Worm (Caenorhabditis elegans) whole organism, young adult: ENCODE data around the gene sut-1.

Experiments used
- C06A6.2 ChIP-seq: fragments of 200-800 bp; sonication (Bioruptor generic); conservative IDR thresholded peaks from 2 replicates; pipeline ENCODE4 v1.3.6; 2022; ENCODE audit warnings: missing genetic modification characterization, missing compliant biosample characterization
- Y67H2A.10 ChIP-seq: fragments of 200-800 bp; sonication (Bioruptor generic); conservative IDR thresholded peaks from 2 replicates; pipeline ENCODE4 v1.3.6; 2022; ENCODE audit warnings: missing genetic modification reagents, missing genetic modification characterization, missing compliant biosample characterization
- akir-1 ChIP-seq: fragments of 200-800 bp; sonication (Bioruptor generic); optimal IDR thresholded peaks from 2 replicates; lab custom pipeline; 2018; ENCODE audit warnings: mild to moderate bottlenecking, missing genetic modification characterization, moderate library complexity, missing compliant biosample characterization
- ama-1 ChIP-seq, 3 experiments: fragments of 150-350 bp in 1 of 3; sonication (generic microtip) in 2 of 3; optimal IDR thresholded peaks; 2 replicates each; lab custom pipeline; 2014 to 2018; ENCODE audit warnings: missing biosample characterization in 2 of 3, missing genetic modification characterization in 2 of 3, missing genetic modification reagents in 2 of 3
- fkh-3 ChIP-seq: sonication (generic microtip); optimal IDR thresholded peaks from 2 replicates; lab custom pipeline; 2016; ENCODE audit warnings: mild to moderate bottlenecking, missing genetic modification characterization, missing compliant biosample characterization
- madf-3 ChIP-seq: fragments of 200-800 bp; sonication (Bioruptor generic); IDR thresholded peaks from 2 replicates; pipeline ENCODE4 v1.3.6; 2022; ENCODE audit warnings: missing genetic modification reagents, missing genetic modification characterization, missing compliant biosample characterization
- unc-62 ChIP-seq: fragments of 150-350 bp; optimal IDR thresholded peaks from 2 replicates; lab custom pipeline; 2014; ENCODE audit warnings: missing biosample characterization, missing genetic modification reagents, missing genetic modification characterization

ce11 chrII:1100719-1101118 lies 22.3 kb downstream of the sut-1 start, which contains the start of gene pho-14:
- no peak for TF ChIP-seq madf-3
- no peak for TF ChIP-seq ama-1 (optimal IDR thresholded peaks at IDR 0.05; lab: Kevin White, UChicago)
- TF ChIP-seq ama-1 (GFP tag; optimal IDR thresholded peaks at IDR 0.05; lab: Kevin White, UChicago): no peak
- TF ChIP-seq unc-62: no peak
- no peak for TF ChIP-seq Y67H2A.10 (GFP tag; lab: Robert Waterston, UW)
- no peak for TF ChIP-seq fkh-3 (tag; lab: Kevin White, UChicago)
- no peak for TF ChIP-seq C06A6.2 (GFP tag; lab: Robert Waterston, UW)
- no peak for TF ChIP-seq akir-1 (GFP tag; lab: Kevin White, UChicago)
